Worm (Caenorhabditis elegans): ENCODE measurements around the gene K07E8.7.

K07E8.7 gene

DNA sequence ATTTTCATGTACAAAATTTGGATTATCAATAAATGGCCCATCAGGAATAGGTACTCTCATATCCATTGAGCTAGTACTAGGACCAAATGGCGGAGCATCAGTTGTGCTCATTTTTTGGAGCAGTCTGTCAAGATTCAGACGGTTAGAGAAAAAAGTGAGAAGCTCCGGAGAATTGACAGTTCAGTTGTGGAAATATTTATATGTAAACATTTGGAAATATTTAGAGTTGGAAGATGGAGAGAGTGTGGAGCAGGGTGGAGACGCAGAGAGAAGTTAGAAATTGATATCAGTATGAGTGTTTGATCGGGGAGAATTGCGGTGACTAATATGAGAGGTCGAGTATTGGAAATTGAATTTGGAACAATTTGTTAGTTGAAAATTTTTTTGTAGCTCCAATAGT lies 29.0 kb downstream of the K07E8.7 start:
- TF ChIP-seq Y75B8A.6 (GFP tag; IDR thresholded peaks at IDR 0.05), result no peak
- peak; percentile 58 for TF ChIP-seq dmd-6 (GFP tag; IDR thresholded peaks at IDR 0.05)
- peak; percentile 43 for TF ChIP-seq pqm-1 (tag; optimal IDR thresholded peaks at IDR 0.05)
- TF ChIP-seq ceh-44 (GFP tag; IDR thresholded peaks at IDR 0.05), result no peak
- TF ChIP-seq ceh-82 (tag; optimal IDR thresholded peaks at IDR 0.05), result no peak
- TF ChIP-seq lir-3 (tag; optimal IDR thresholded peaks at IDR 0.05), result no peak
- peak; percentile 7 for TF ChIP-seq mep-1 (tag; optimal IDR thresholded peaks at IDR 0.05)
- TF ChIP-seq zfp-2 (tag; optimal IDR thresholded peaks at IDR 0.05), result no peak
- TF ChIP-seq ztf-11 (tag; optimal IDR thresholded peaks at IDR 0.05), result no peak
- TF ChIP-seq ceh-32 (tag; optimal IDR thresholded peaks at IDR 0.05; ENCODE audit: poor library complexity), result no peak
- TF ChIP-seq spr-1 (tag; optimal IDR thresholded peaks at IDR 0.05), result no peak
- TF ChIP-seq nhr-111 (GFP tag; optimal IDR thresholded peaks at IDR 0.05), result no peak
- TF ChIP-seq hmg-1.1 (GFP tag; IDR thresholded peaks at IDR 0.05), result no peak
- no peak for TF ChIP-seq T26A8.4 (GFP tag; IDR thresholded peaks at IDR 0.05)
- no peak for TF ChIP-seq dmd-9 (GFP tag; IDR thresholded peaks at IDR 0.05)
- TF ChIP-seq unc-39 (tag; optimal IDR thresholded peaks at IDR 0.05), result no peak
- TF ChIP-seq F10B5.3 (tag; optimal IDR thresholded peaks at IDR 0.05), result no peak
- no peak for TF ChIP-seq lim-7 (GFP tag; IDR thresholded peaks at IDR 0.05)
- no peak for TF ChIP-seq aly-2 (tag; optimal IDR thresholded peaks at IDR 0.05)
- TF ChIP-seq nhr-237 (tag; optimal IDR thresholded peaks at IDR 0.05), result no peak
- no peak for TF ChIP-seq nhr-102 (tag; optimal IDR thresholded peaks at IDR 0.05)
- TF ChIP-seq lin-29 (GFP tag; IDR thresholded peaks at IDR 0.05), result no peak
- TF ChIP-seq dve-1 (tag; optimal IDR thresholded peaks at IDR 0.05; ENCODE audit: insufficient read depth), result peak; percentile 69
- no peak for TF ChIP-seq fkh-10 (GFP tag; optimal IDR thresholded peaks at IDR 0.05)
- TF ChIP-seq nhr-10 (tag; optimal IDR thresholded peaks at IDR 0.05), result no peak
- no peak for TF ChIP-seq mdt-29 (GFP tag; IDR thresholded peaks at IDR 0.05)
- TF ChIP-seq nhr-6 (tag; optimal IDR thresholded peaks at IDR 0.05), result no peak
- TF ChIP-seq daf-12 (tag; optimal IDR thresholded peaks at IDR 0.05), result no peak
- TF ChIP-seq ZK546.5 (tag; optimal IDR thresholded peaks at IDR 0.05), result no peak
- no peak for TF ChIP-seq php-3 (GFP tag; IDR thresholded peaks at IDR 0.05)
- TF ChIP-seq mxl-3 (GFP tag; optimal IDR thresholded peaks at IDR 0.05), result no peak
- TF ChIP-seq egl-43 (GFP tag; IDR thresholded peaks at IDR 0.05), result no peak
- TF ChIP-seq lin-15B (tag; optimal IDR thresholded peaks at IDR 0.05), result no peak
- no peak for TF ChIP-seq pha-4 (GFP tag; IDR thresholded peaks at IDR 0.05)
- no peak for TF ChIP-seq pha-4 (tag; optimal IDR thresholded peaks at IDR 0.05)
- TF ChIP-seq nhr-25 (tag; optimal IDR thresholded peaks at IDR 0.05; ENCODE audit: borderline replicate concordance, insufficient read depth), result no peak
- peak in 1 of 2 experiments; percentile 37 for TF ChIP-seq unc-62 (GFP tag; optimal IDR thresholded peaks at IDR 0.05 in 1 of 2)
- no peak for TF ChIP-seq unc-62 (tag; optimal IDR thresholded peaks at IDR 0.05)
- no peak for TF ChIP-seq tag-97 (GFP tag; IDR thresholded peaks at IDR 0.05)
- TF ChIP-seq lin-39 (tag; optimal IDR thresholded peaks at IDR 0.05), result no peak
- no peak for TF ChIP-seq zip-11 (GFP tag; IDR thresholded peaks at IDR 0.05)
- peak; percentile 67 for TF ChIP-seq nhr-28 (tag; optimal IDR thresholded peaks at IDR 0.05)
- TF ChIP-seq snpc-4 (tag; optimal IDR thresholded peaks at IDR 0.05), result no peak
- TF ChIP-seq aha-1 (tag), result no peak
- peak; percentile 7 for TF ChIP-seq mes-2 (tag; optimal IDR thresholded peaks at IDR 0.05; ENCODE audit: poor library complexity, severe bottlenecking)
- TF ChIP-seq fos-1 (tag; optimal IDR thresholded peaks at IDR 0.05), result no peak
- TF ChIP-seq hlh-11 (tag; optimal IDR thresholded peaks at IDR 0.05), result peak; percentile 51
- no peak for TF ChIP-seq madf-9 (GFP tag; conservative IDR thresholded peaks at IDR 0.05)
- no peak for TF ChIP-seq daf-16 (GFP tag; optimal IDR thresholded peaks at IDR 0.05)
- peak; percentile 86 for TF ChIP-seq daf-16 (tag; optimal IDR thresholded peaks at IDR 0.05)
- TF ChIP-seq ceh-28 (tag; optimal IDR thresholded peaks at IDR 0.05), result no peak
- TF ChIP-seq T20F7.1 (GFP tag; optimal IDR thresholded peaks at IDR 0.05), result no peak
- TF ChIP-seq ces-1 (GFP tag; optimal IDR thresholded peaks at IDR 0.05), result no peak
- no peak for TF ChIP-seq skn-1 (tag; optimal IDR thresholded peaks at IDR 0.05)
